Fruit fly (Drosophila melanogaster) whole organism, embryonic: ENCODE data around the gene WDR79.

ENCODE experiments used
- CG10543 ChIP-seq: fragments of 200-800 bp; sonication (Bioruptor generic); optimal IDR thresholded peaks from 3 replicates; lab custom pipeline; 2017; ENCODE audit warnings: missing biosample characterization, mild to moderate bottlenecking, missing genetic modification characterization, moderate library complexity
- CG12071 ChIP-seq: fragments of 200-800 bp; sonication (Bioruptor generic); optimal IDR thresholded peaks from 3 replicates; lab custom pipeline; 2018; ENCODE audit warnings: missing biosample characterization, mild to moderate bottlenecking, missing genetic modification characterization
- CG1233 ChIP-seq: fragments of 200-800 bp; sonication (Bioruptor generic); optimal IDR thresholded peaks from 4 replicates; lab custom pipeline; 2018; ENCODE audit warnings: missing biosample characterization, mild to moderate bottlenecking, missing genetic modification characterization
- CG12659 ChIP-seq: fragments of 200-800 bp; sonication (Bioruptor generic); optimal IDR thresholded peaks from 3 replicates; lab custom pipeline; 2017; ENCODE audit warnings: mild to moderate bottlenecking, missing biosample characterization, missing genetic modification reagents, missing genetic modification characterization
- CG13424 ChIP-seq: fragments of 200-800 bp; sonication (Bioruptor generic); optimal IDR thresholded peaks from 2 replicates; lab custom pipeline; 2019; ENCODE audit warnings: missing biosample characterization, mild to moderate bottlenecking, missing genetic modification characterization, moderate library complexity
- CG1603 ChIP-seq: fragments of 200-800 bp; sonication (Bioruptor generic); optimal IDR thresholded peaks from 2 replicates; lab custom pipeline; 2019; ENCODE audit warnings: missing biosample characterization, mild to moderate bottlenecking, missing genetic modification characterization, moderate library complexity
- CG17568 ChIP-seq: fragments of 200-800 bp; sonication (Bioruptor generic); optimal IDR thresholded peaks from 2 replicates; lab custom pipeline; 2018; ENCODE audit warnings: missing biosample characterization, mild to moderate bottlenecking, missing genetic modification characterization, moderate library complexity
- CG17912 ChIP-seq: fragments of 200-800 bp; sonication (Bioruptor generic); optimal IDR thresholded peaks from 2 replicates; lab custom pipeline; 2018; ENCODE audit warnings: missing biosample characterization, mild to moderate bottlenecking, missing genetic modification characterization
- CG18619 ChIP-seq: fragments of 200-800 bp; sonication (Bioruptor generic); optimal IDR thresholded peaks from 3 replicates; lab custom pipeline; 2017; ENCODE audit warnings: missing biosample characterization, mild to moderate bottlenecking, missing genetic modification characterization
- CG32767 ChIP-seq: fragments of 200-800 bp; sonication (Bioruptor generic); IDR thresholded peaks from 2 replicates; pipeline ENCODE4 v1.3.6; 2022; ENCODE audit warnings: missing biosample characterization, missing genetic modification characterization
- CG3281 ChIP-seq: fragments of 200-800 bp; sonication (Bioruptor generic); optimal IDR thresholded peaks from 3 replicates; lab custom pipeline; 2017; ENCODE audit warnings: missing biosample characterization, mild to moderate bottlenecking, missing genetic modification characterization
- CG33557 ChIP-seq: fragments of 200-800 bp; sonication (Bioruptor generic); optimal IDR thresholded peaks from 2 replicates; lab custom pipeline; 2019; ENCODE audit warnings: missing biosample characterization, mild to moderate bottlenecking, missing genetic modification characterization, moderate library complexity
- CG4404 ChIP-seq: fragments of 200-800 bp; sonication (Bioruptor generic); IDR thresholded peaks from 2 replicates; pipeline ENCODE4 v1.3.6; 2022; ENCODE audit warnings: missing biosample characterization, missing genetic modification characterization
- CG6254 ChIP-seq: fragments of 200-800 bp; sonication (Bioruptor generic); optimal IDR thresholded peaks from 3 replicates; lab custom pipeline; 2017; ENCODE audit warnings: mild to moderate bottlenecking, missing biosample characterization, missing genetic modification reagents, missing genetic modification characterization
- CG6791 ChIP-seq: fragments of 200-800 bp; sonication (Bioruptor generic); IDR thresholded peaks from 3 replicates; pipeline ENCODE4 v1.3.6; 2022; ENCODE audit warnings: missing biosample characterization, missing genetic modification characterization; ENCODE audit not compliant: partially characterized antibody
- CG6854 ChIP-seq: fragments of 200-800 bp; sonication (Bioruptor generic); optimal IDR thresholded peaks from 3 replicates; lab custom pipeline; 2017; ENCODE audit warnings: missing biosample characterization, mild to moderate bottlenecking, missing genetic modification characterization
- CG8290 ChIP-seq, 3 experiments: fragments of 200-800 bp; sonication (Bioruptor generic); optimal IDR thresholded peaks; 2 replicates each; lab custom pipeline; 2016 to 2019; ENCODE audit warnings: missing biosample characterization in 3 of 3, missing genetic modification characterization in 3 of 3, mild to moderate bottlenecking in 2 of 3, moderate library complexity in 1 of 3
- CG8924 ChIP-seq: fragments of 200-800 bp; optimal IDR thresholded peaks from 3 replicates; lab custom pipeline; 2019; ENCODE audit warnings: missing biosample characterization, mild to moderate bottlenecking, missing genetic modification characterization, moderate library complexity
- CG9797 ChIP-seq: fragments of 200-800 bp; sonication (Bioruptor generic); optimal IDR thresholded peaks from 3 replicates; lab custom pipeline; 2018; ENCODE audit warnings: missing biosample characterization, mild to moderate bottlenecking, missing genetic modification characterization
- Fer1 ChIP-seq: fragments of 200-800 bp; sonication (Bioruptor generic); optimal IDR thresholded peaks from 2 replicates; lab custom pipeline; 2017; ENCODE audit warnings: missing biosample characterization, mild to moderate bottlenecking, missing genetic modification characterization
- Fer3 ChIP-seq: fragments of 200-800 bp; sonication (Bioruptor generic); optimal IDR thresholded peaks from 2 replicates; lab custom pipeline; 2018; ENCODE audit warnings: missing biosample characterization, mild to moderate bottlenecking, missing genetic modification characterization, moderate library complexity
- HHEX ChIP-seq: fragments of 200-800 bp; sonication (Bioruptor generic); optimal IDR thresholded peaks from 3 replicates; lab custom pipeline; 2017; ENCODE audit warnings: missing biosample characterization, mild to moderate bottlenecking, missing genetic modification characterization, missing genetic modification reagents
- Hey ChIP-seq: fragments of 200-800 bp; sonication (Bioruptor generic); optimal IDR thresholded peaks from 3 replicates; lab custom pipeline; 2018; ENCODE audit warnings: missing biosample characterization, mild to moderate bottlenecking, missing genetic modification characterization
- Mad ChIP-seq: fragments of 200-800 bp; sonication (Bioruptor generic); optimal IDR thresholded peaks from 2 replicates; lab custom pipeline; 2016; ENCODE audit warnings: missing biosample characterization, missing genetic modification characterization
- Meics ChIP-seq: fragments of 200-800 bp; sonication (Bioruptor generic); optimal IDR thresholded peaks from 2 replicates; lab custom pipeline; 2017; ENCODE audit warnings: missing biosample characterization, mild to moderate bottlenecking, missing genetic modification characterization
- NC2β ChIP-seq: fragments of 200-800 bp; sonication (Bioruptor generic); optimal IDR thresholded peaks from 2 replicates; lab custom pipeline; 2016; ENCODE audit warnings: missing biosample characterization, missing genetic modification characterization
- NFAT ChIP-seq: fragments of 200-800 bp; sonication (Bioruptor generic); IDR thresholded peaks from 2 replicates; pipeline ENCODE4 v1.3.6; 2022; ENCODE audit warnings: missing biosample characterization, missing genetic modification characterization
- Neu2 ChIP-seq: fragments of 200-800 bp; sonication (Bioruptor generic); optimal IDR thresholded peaks from 3 replicates; lab custom pipeline; 2016; ENCODE audit warnings: missing biosample characterization, missing genetic modification characterization, borderline replicate concordance
- Nf-YC ChIP-seq: fragments of 200-800 bp; optimal IDR thresholded peaks from 3 replicates; lab custom pipeline; 2019; ENCODE audit warnings: missing biosample characterization, mild to moderate bottlenecking, missing genetic modification characterization, moderate library complexity
- PHDP ChIP-seq: fragments of 200-800 bp; sonication (Bioruptor generic); optimal IDR thresholded peaks from 3 replicates; lab custom pipeline; 2018; ENCODE audit warnings: missing biosample characterization, mild to moderate bottlenecking, missing genetic modification characterization, moderate library complexity
- Sox100B ChIP-seq: fragments of 200-800 bp; sonication (Bioruptor generic); optimal IDR thresholded peaks from 3 replicates; lab custom pipeline; 2018; ENCODE audit warnings: missing biosample characterization, mild to moderate bottlenecking, missing genetic modification characterization
- abd-A ChIP-seq: fragments of 200-800 bp; sonication (Bioruptor generic); optimal IDR thresholded peaks from 3 replicates; lab custom pipeline; 2019; ENCODE audit warnings: missing biosample characterization, mild to moderate bottlenecking, missing genetic modification characterization, moderate library complexity
- ara ChIP-seq: fragments of 200-800 bp; sonication (Bioruptor generic); IDR thresholded peaks from 2 replicates; pipeline ENCODE4 v1.3.6; 2022; ENCODE audit warnings: missing biosample characterization, missing genetic modification characterization
- corto ChIP-seq: fragments of 200-800 bp; sonication (Bioruptor generic); optimal IDR thresholded peaks from 2 replicates; lab custom pipeline; 2016; ENCODE audit warnings: missing biosample characterization, mild to moderate bottlenecking, missing genetic modification characterization, moderate library complexity
- ftz-f1 ChIP-seq: fragments of 200-800 bp; sonication (Bioruptor generic); optimal IDR thresholded peaks from 2 replicates; lab custom pipeline; 2016; ENCODE audit warnings: missing biosample characterization, missing genetic modification characterization
- gsb-n ChIP-seq: fragments of 200-800 bp; sonication (Bioruptor generic); optimal IDR thresholded peaks from 3 replicates; lab custom pipeline; 2018; ENCODE audit warnings: missing biosample characterization, mild to moderate bottlenecking, missing genetic modification characterization
- hkb ChIP-seq, 2 experiments: fragments of 200-800 bp in 1 of 2; fragments of >200 bp in 1 of 2; sonication (Bioruptor generic) in 1 of 2; IDR thresholded peaks in 1 of 2; optimal IDR thresholded peaks in 1 of 2; 2 replicates each; pipeline versions ENCODE4 v1.3.6 to Lab custom; 2017 to 2022; ENCODE audit warnings: missing biosample characterization in 1 of 2, missing genetic modification characterization in 1 of 2
- kah ChIP-seq: fragments of 200-800 bp; sonication (Bioruptor generic); optimal IDR thresholded peaks from 2 replicates; lab custom pipeline; 2018; ENCODE audit warnings: missing biosample characterization, mild to moderate bottlenecking, missing genetic modification characterization
- lab ChIP-seq: fragments of 200-800 bp; sonication (Bioruptor generic); optimal IDR thresholded peaks from 3 replicates; lab custom pipeline; 2017; ENCODE audit warnings: missing biosample characterization, missing genetic modification characterization, mild to moderate bottlenecking, moderate library complexity, missing genetic modification reagents
- pnt ChIP-seq: fragments of 200-800 bp; sonication (Bioruptor generic); optimal IDR thresholded peaks from 3 replicates; lab custom pipeline; 2016; ENCODE audit warnings: missing biosample characterization, missing genetic modification characterization
- sd ChIP-seq: fragments of 200-800 bp; sonication (Bioruptor generic); optimal IDR thresholded peaks from 3 replicates; lab custom pipeline; 2018; ENCODE audit warnings: missing biosample characterization, mild to moderate bottlenecking, missing genetic modification characterization, moderate library complexity
- sob ChIP-seq: fragments of 200-800 bp; sonication (Bioruptor generic); IDR thresholded peaks from 2 replicates; pipeline ENCODE4 v1.3.6; 2022; ENCODE audit warnings: missing biosample characterization, missing genetic modification characterization
- sug ChIP-seq: fragments of 200-800 bp; optimal IDR thresholded peaks from 2 replicates; lab custom pipeline; 2019; ENCODE audit warnings: missing biosample characterization, mild to moderate bottlenecking, missing genetic modification characterization, moderate library complexity
- unpg ChIP-seq: fragments of 200-800 bp; sonication (Bioruptor generic); optimal IDR thresholded peaks from 3 replicates; lab custom pipeline; 2018; ENCODE audit warnings: missing biosample characterization, mild to moderate bottlenecking, missing genetic modification characterization, moderate library complexity
- wek ChIP-seq: fragments of 200-800 bp; sonication (Bioruptor generic); optimal IDR thresholded peaks from 3 replicates; lab custom pipeline; 2018; ENCODE audit warnings: missing biosample characterization, mild to moderate bottlenecking, missing genetic modification characterization, moderate library complexity

The WDR79 gene

DNA sequence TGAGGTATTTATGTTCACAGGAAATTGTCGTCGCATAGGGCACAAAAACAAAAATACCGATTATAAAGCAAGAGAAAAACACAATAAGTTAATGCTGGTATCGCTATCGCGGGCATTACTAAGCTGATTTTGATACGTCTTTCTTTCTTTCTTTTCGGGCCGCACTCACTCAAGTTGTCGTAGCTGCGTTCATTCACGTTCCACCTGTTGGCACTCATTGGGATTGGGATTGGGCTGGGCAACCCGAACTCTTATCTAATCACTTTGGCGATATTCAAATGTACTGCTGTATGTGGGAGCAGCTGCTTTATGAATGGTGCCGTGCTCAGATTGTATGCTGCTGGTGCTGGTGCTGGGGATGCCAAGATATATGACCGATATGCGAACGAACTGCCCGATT is 42.9 kb downstream of the WDR79 start (continued):
- no peak for TF ChIP-seq CG6254

DNA sequence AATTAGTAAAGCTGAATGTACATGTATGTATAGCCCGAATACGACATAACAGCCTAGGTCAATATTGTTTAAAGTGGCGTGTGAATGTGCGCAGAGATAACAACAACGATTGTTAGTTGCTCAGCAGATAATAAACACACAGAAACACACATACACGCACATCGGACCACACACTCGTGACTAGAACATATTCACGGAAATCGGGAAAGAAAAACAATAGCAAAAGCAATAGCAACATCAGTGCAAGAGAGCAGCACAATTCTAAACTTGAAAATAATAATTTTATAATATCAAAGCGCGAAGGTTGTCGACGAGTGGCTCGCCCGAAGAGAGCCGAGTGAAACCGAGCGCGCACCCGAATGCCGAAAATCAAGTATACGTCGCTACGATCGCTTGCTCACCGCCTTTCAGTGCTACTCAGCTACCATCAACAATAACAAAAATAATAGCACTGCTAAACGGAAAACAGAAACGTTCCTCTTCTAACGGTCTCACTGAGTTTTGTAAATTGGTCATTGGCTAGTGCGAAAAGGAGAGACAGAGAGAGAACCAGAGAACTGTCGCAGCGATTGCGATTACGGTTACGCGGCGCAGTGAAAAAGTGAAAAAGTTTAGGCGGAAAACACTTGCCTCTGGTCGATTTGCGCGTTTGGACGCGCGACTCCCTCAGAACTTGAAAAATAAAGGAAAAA is 44.5 kb downstream of the WDR79 start:
- TF ChIP-seq ftz-f1 (GFP tag; lab: Kevin White, UChicago) = peak; percentile 96
- peak; percentile 26 for TF ChIP-seq CG18619 (GFP tag; lab: Kevin White, UChicago)
- TF ChIP-seq CG10543 (GFP tag; lab: Kevin White, UChicago) = peak; percentile 95
- TF ChIP-seq Neu2 = no peak
- peak; percentile 55 for TF ChIP-seq CG12071 (GFP tag; lab: Kevin White, UChicago)
- TF ChIP-seq kah = no peak
- peak; percentile 56 for TF ChIP-seq lab (GFP tag; lab: Kevin White, UChicago)
- TF ChIP-seq Sox100B = peak; percentile 35
- TF ChIP-seq CG12659 (GFP tag; lab: Kevin White, UChicago) = peak; percentile 22
- 0 out of 2 replicates have a peak, but pooled peaks have one; percentile 5 for TF ChIP-seq sob
- TF ChIP-seq HHEX (GFP tag; lab: Kevin White, UChicago) = peak; percentile 45
- no peak for TF ChIP-seq hkb (optimal IDR thresholded peaks at IDR 0.05; lab: Kevin White, UChicago)
- TF ChIP-seq hkb (GFP tag; IDR thresholded peaks at IDR 0.05; lab: Robert Waterston, UW) = 0 out of 2 replicates have a peak, but pooled peaks have one; percentile 16
- TF ChIP-seq ara (GFP tag; lab: Robert Waterston, UW) = no peak
- TF ChIP-seq CG3281 = peak; percentile 32
- peak; percentile 54 for TF ChIP-seq CG17568 (GFP tag; lab: Kevin White, UChicago)
- TF ChIP-seq CG1603 (tag; lab: Kevin White, UChicago) = peak; percentile 19
- TF ChIP-seq pnt (GFP tag; lab: Kevin White, UChicago) = no peak
- 0 out of 3 replicates have a peak, but pooled peaks have one; percentile 13 for TF ChIP-seq CG6791 (GFP tag; lab: Robert Waterston, UW)
- peak; percentile 88 for TF ChIP-seq sug
- peak; percentile 57 for TF ChIP-seq Nf-YC (tag; lab: Kevin White, UChicago)
- TF ChIP-seq CG8290 (GFP tag; optimal IDR thresholded peaks at IDR 0.05; lab: Kevin White, UChicago) = no peak
- peak; percentile 5 to 61 for TF ChIP-seq CG8290 (tag; optimal IDR thresholded peaks at IDR 0.05; lab: Kevin White, UChicago)
- peak; percentile 45 for TF ChIP-seq Fer3 (tag; lab: Kevin White, UChicago)
- TF ChIP-seq sd = peak; percentile 80
- peak; percentile 40 for TF ChIP-seq PHDP (tag; lab: Kevin White, UChicago)
- no peak for TF ChIP-seq CG9797 (GFP tag; lab: Kevin White, UChicago)
- TF ChIP-seq CG33557 (GFP tag; lab: Kevin White, UChicago) = peak; percentile 36
- TF ChIP-seq CG1233 (GFP tag; lab: Kevin White, UChicago) = peak; percentile 2
- TF ChIP-seq Hey (tag; lab: Kevin White, UChicago) = peak; percentile 73
- no peak for TF ChIP-seq Mad (GFP tag; lab: Kevin White, UChicago)
- 0 out of 2 replicates have a peak, but pooled peaks have one; percentile 22 for TF ChIP-seq CG32767
- TF ChIP-seq wek = peak; percentile 50
- TF ChIP-seq CG13424 (tag; lab: Kevin White, UChicago) = peak; percentile 7
- peak; percentile 37 for TF ChIP-seq CG8924
- TF ChIP-seq unpg = peak; percentile 15
- TF ChIP-seq CG6854 (GFP tag; lab: Kevin White, UChicago) = no peak
- peak; percentile 46 for TF ChIP-seq Meics (GFP tag; lab: Kevin White, UChicago)
- peak; percentile 1 for TF ChIP-seq gsb-n
- peak; percentile 14; the same call in 1 of the 2 replicates for TF ChIP-seq NFAT
- TF ChIP-seq NC2β (GFP tag; lab: Kevin White, UChicago) = peak; percentile 2
- TF ChIP-seq CG17912 (GFP tag; lab: Kevin White, UChicago) = peak; percentile 25
- TF ChIP-seq corto (GFP tag; lab: Kevin White, UChicago) = peak; percentile 58
- no peak for TF ChIP-seq CG4404 (GFP tag; lab: Robert Waterston, UW)
- peak; percentile 57 for TF ChIP-seq Fer1 (GFP tag; lab: Kevin White, UChicago)
- TF ChIP-seq abd-A = peak; percentile 66
